Fruit fly (Drosophila melanogaster) whole organism, embryonic: Measurements from ENCODE around the gene tst.

Experiments used
- BEAF-32 ChIP-seq: fragments of 200-800 bp; sonication (Bioruptor generic); optimal IDR thresholded peaks from 3 replicates; lab custom pipeline; 2017; ENCODE audit warnings: missing biosample characterization, missing genetic modification characterization, mild to moderate bottlenecking, moderate library complexity, missing genetic modification reagents
- Blimp-1 ChIP-seq: fragments of 200-800 bp; sonication (Bioruptor generic); optimal IDR thresholded peaks from 3 replicates; lab custom pipeline; 2018; ENCODE audit warnings: missing biosample characterization, missing genetic modification characterization, mild to moderate bottlenecking, moderate library complexity, missing genetic modification reagents
- CG10321 ChIP-seq: fragments of 200-800 bp; sonication (Bioruptor generic); IDR thresholded peaks from 2 replicates; pipeline ENCODE4 v1.3.6; 2022; ENCODE audit warnings: missing biosample characterization, missing genetic modification characterization
- CG10366 ChIP-seq: fragments of 200-800 bp; sonication (Bioruptor generic); IDR thresholded peaks from 2 replicates; pipeline ENCODE4 v1.3.6; 2022; ENCODE audit warnings: missing biosample characterization, missing genetic modification characterization
- CG11504 ChIP-seq: fragments of 200-800 bp; sonication (Bioruptor generic); optimal IDR thresholded peaks from 3 replicates; lab custom pipeline; 2019; ENCODE audit warnings: missing biosample characterization, mild to moderate bottlenecking, missing genetic modification characterization, moderate library complexity
- CG12659 ChIP-seq: fragments of 200-800 bp; sonication (Bioruptor generic); optimal IDR thresholded peaks from 3 replicates; lab custom pipeline; 2017; ENCODE audit warnings: mild to moderate bottlenecking, missing biosample characterization, missing genetic modification reagents, missing genetic modification characterization
- CG13894 ChIP-seq: fragments of 200-800 bp; sonication (Bioruptor generic); optimal IDR thresholded peaks from 3 replicates; lab custom pipeline; 2018; ENCODE audit warnings: missing biosample characterization, mild to moderate bottlenecking, missing genetic modification characterization, moderate library complexity
- CG14441 ChIP-seq: fragments of 200-800 bp; sonication (Bioruptor generic); IDR thresholded peaks from 2 replicates; pipeline ENCODE4 v1.3.6; 2022; ENCODE audit warnings: missing biosample characterization, missing genetic modification characterization
- CG14710 ChIP-seq: fragments of 200-800 bp; sonication (Bioruptor generic); optimal IDR thresholded peaks from 3 replicates; lab custom pipeline; 2019; ENCODE audit warnings: missing biosample characterization, mild to moderate bottlenecking, missing genetic modification characterization, moderate library complexity
- CG15601 ChIP-seq: fragments of 200-800 bp; sonication (Bioruptor generic); optimal IDR thresholded peaks from 3 replicates; lab custom pipeline; 2019; ENCODE audit warnings: missing biosample characterization, mild to moderate bottlenecking, missing genetic modification characterization, moderate library complexity
- CG18262 ChIP-seq: fragments of 200-800 bp; optimal IDR thresholded peaks from 3 replicates; lab custom pipeline; 2019; ENCODE audit warnings: missing biosample characterization, mild to moderate bottlenecking, missing genetic modification characterization, moderate library complexity
- CG32532 ChIP-seq: fragments of 200-800 bp; sonication (Bioruptor generic); IDR thresholded peaks from 2 replicates; pipeline ENCODE4 v1.3.6; 2022; ENCODE audit warnings: missing biosample characterization, missing genetic modification characterization
- CG32772 ChIP-seq: fragments of 200-800 bp; sonication (Bioruptor generic); IDR thresholded peaks from 2 replicates; pipeline ENCODE4 v1.3.6; 2022; ENCODE audit warnings: missing biosample characterization, missing genetic modification characterization
- CG33213 ChIP-seq: fragments of 200-800 bp; sonication (Bioruptor generic); optimal IDR thresholded peaks from 3 replicates; lab custom pipeline; 2016; ENCODE audit warnings: missing biosample characterization, missing genetic modification characterization
- CG3407 ChIP-seq: fragments of 200-800 bp; sonication (Bioruptor generic); optimal IDR thresholded peaks from 2 replicates; lab custom pipeline; 2018; ENCODE audit warnings: missing biosample characterization, mild to moderate bottlenecking, missing genetic modification characterization
- CG7556 ChIP-seq: fragments of 200-800 bp; sonication (Bioruptor generic); optimal IDR thresholded peaks from 2 replicates; lab custom pipeline; 2017; ENCODE audit warnings: missing biosample characterization, mild to moderate bottlenecking, missing genetic modification characterization
- CG8290 ChIP-seq, 3 experiments: fragments of 200-800 bp; sonication (Bioruptor generic); optimal IDR thresholded peaks; 2 replicates each; lab custom pipeline; 2016 to 2019; ENCODE audit warnings: missing biosample characterization in 3 of 3, missing genetic modification characterization in 3 of 3, mild to moderate bottlenecking in 2 of 3, moderate library complexity in 1 of 3
- CG8924 ChIP-seq: fragments of 200-800 bp; optimal IDR thresholded peaks from 3 replicates; lab custom pipeline; 2019; ENCODE audit warnings: missing biosample characterization, mild to moderate bottlenecking, missing genetic modification characterization, moderate library complexity
- CG9932 ChIP-seq: fragments of 200-800 bp; sonication (Bioruptor generic); IDR thresholded peaks from 2 replicates; pipeline ENCODE4 v1.3.6; 2022; ENCODE audit warnings: missing biosample characterization, missing genetic modification characterization
- CoRest ChIP-seq: fragments of 200-800 bp; sonication (Bioruptor generic); optimal IDR thresholded peaks from 3 replicates; lab custom pipeline; 2018; ENCODE audit warnings: missing biosample characterization, mild to moderate bottlenecking, missing genetic modification characterization, moderate library complexity
- Dbx ChIP-seq: fragments of 200-800 bp; sonication (Bioruptor generic); IDR thresholded peaks from 3 replicates; pipeline ENCODE4 v1.3.6; 2022; ENCODE audit warnings: missing biosample characterization, missing genetic modification characterization
- Drgx ChIP-seq: fragments of 200-800 bp; sonication (Bioruptor generic); IDR thresholded peaks from 2 replicates; pipeline ENCODE4 v1.3.6; 2022; ENCODE audit warnings: missing biosample characterization, missing genetic modification characterization
- Ets97D ChIP-seq: fragments of 200-800 bp; sonication (Bioruptor generic); optimal IDR thresholded peaks from 3 replicates; lab custom pipeline; 2016; ENCODE audit warnings: missing biosample characterization, missing genetic modification characterization
- Fer1 ChIP-seq: fragments of 200-800 bp; sonication (Bioruptor generic); optimal IDR thresholded peaks from 2 replicates; lab custom pipeline; 2017; ENCODE audit warnings: missing biosample characterization, mild to moderate bottlenecking, missing genetic modification characterization
- HLH54F ChIP-seq: fragments of 200-800 bp; sonication (Bioruptor generic); optimal IDR thresholded peaks from 3 replicates; lab custom pipeline; 2016; ENCODE audit warnings: missing biosample characterization, missing genetic modification characterization
- Hr78 ChIP-seq, 2 experiments: fragments of 200-800 bp in 1 of 2; fragments of >200 bp in 1 of 2; sonication (Bioruptor generic) in 1 of 2; optimal IDR thresholded peaks; 2 replicates each; lab custom pipeline; 2017 to 2019; ENCODE audit warnings: missing biosample characterization in 2 of 2, missing genetic modification characterization in 2 of 2, mild to moderate bottlenecking in 1 of 2, moderate library complexity in 1 of 2
- Lhr ChIP-seq: fragments of 200-800 bp; sonication (Bioruptor generic); optimal IDR thresholded peaks from 3 replicates; lab custom pipeline; 2017; ENCODE audit warnings: mild to moderate bottlenecking, missing biosample characterization, missing genetic modification reagents, missing genetic modification characterization
- Meics ChIP-seq: fragments of 200-800 bp; sonication (Bioruptor generic); optimal IDR thresholded peaks from 2 replicates; lab custom pipeline; 2017; ENCODE audit warnings: missing biosample characterization, mild to moderate bottlenecking, missing genetic modification characterization
- PHDP ChIP-seq: fragments of 200-800 bp; sonication (Bioruptor generic); optimal IDR thresholded peaks from 3 replicates; lab custom pipeline; 2018; ENCODE audit warnings: missing biosample characterization, mild to moderate bottlenecking, missing genetic modification characterization, moderate library complexity
- Pdp1 ChIP-seq, 2 experiments: fragments of 200-800 bp; sonication (Bioruptor generic); optimal IDR thresholded peaks; 3 replicates each; lab custom pipeline; 2016; ENCODE audit warnings: missing biosample characterization in 2 of 2, missing genetic modification characterization in 2 of 2, mild to moderate bottlenecking in 1 of 2, moderate library complexity in 1 of 2
- Ptx1 ChIP-seq: fragments of 200-800 bp; sonication (Bioruptor generic); IDR thresholded peaks from 2 replicates; pipeline ENCODE4 v1.3.6; 2022; ENCODE audit warnings: missing biosample characterization, missing genetic modification characterization
- Stat92E ChIP-seq, 3 experiments: fragments of >200 bp in 2 of 3; fragments of 200-800 bp in 1 of 3; sonication (Bioruptor generic) in 1 of 3; optimal IDR thresholded peaks; 2 replicates each; lab custom pipeline; 2017 to 2019; ENCODE audit warnings: missing biosample characterization in 3 of 3, missing genetic modification characterization in 3 of 3, mild to moderate bottlenecking in 1 of 3, moderate library complexity in 1 of 3
- Xrp1 ChIP-seq: fragments of 200-800 bp; sonication (Bioruptor generic); IDR thresholded peaks from 2 replicates; pipeline ENCODE4 v1.3.6; 2022; ENCODE audit warnings: missing biosample characterization, missing genetic modification characterization
- bbx ChIP-seq: fragments of 200-800 bp; sonication (Bioruptor generic); IDR thresholded peaks from 2 replicates; pipeline ENCODE4 v1.3.6; 2022; ENCODE audit warnings: missing biosample characterization, missing genetic modification characterization; ENCODE audit not compliant: partially characterized antibody
- ftz-f1 ChIP-seq: fragments of 200-800 bp; sonication (Bioruptor generic); optimal IDR thresholded peaks from 2 replicates; lab custom pipeline; 2016; ENCODE audit warnings: missing biosample characterization, missing genetic modification characterization
- gem ChIP-seq: fragments of 200-800 bp; sonication (Bioruptor generic); optimal IDR thresholded peaks from 2 replicates; lab custom pipeline; 2019; ENCODE audit warnings: missing biosample characterization, mild to moderate bottlenecking, missing genetic modification characterization, moderate library complexity
- h ChIP-seq: fragments of >200 bp; optimal IDR thresholded peaks from 2 replicates; lab custom pipeline; 2017
- lilli ChIP-seq: fragments of 200-800 bp; sonication (Bioruptor generic); optimal IDR thresholded peaks from 3 replicates; lab custom pipeline; 2016; ENCODE audit warnings: missing biosample characterization, missing genetic modification characterization
- nmo ChIP-seq: fragments of 200-800 bp; sonication (Bioruptor generic); optimal IDR thresholded peaks from 2 replicates; lab custom pipeline; 2018; ENCODE audit warnings: missing biosample characterization, mild to moderate bottlenecking, missing genetic modification characterization, moderate library complexity
- pros ChIP-seq: fragments of 200-800 bp; sonication (Bioruptor generic); optimal IDR thresholded peaks from 3 replicates; lab custom pipeline; 2019; ENCODE audit warnings: missing biosample characterization, mild to moderate bottlenecking, missing genetic modification characterization, moderate library complexity
- pzg ChIP-seq: fragments of 200-800 bp; sonication (Bioruptor generic); optimal IDR thresholded peaks from 3 replicates; lab custom pipeline; 2018; ENCODE audit warnings: missing biosample characterization, mild to moderate bottlenecking, missing genetic modification characterization, moderate library complexity
- ranshi ChIP-seq: fragments of 200-800 bp; sonication (Bioruptor generic); IDR thresholded peaks from 2 replicates; pipeline ENCODE4 v1.3.6; 2022; ENCODE audit warnings: missing biosample characterization, missing genetic modification characterization
- slbo ChIP-seq: fragments of 200-800 bp; sonication (Bioruptor generic); IDR thresholded peaks from 2 replicates; pipeline ENCODE4 v1.3.6; 2022; ENCODE audit warnings: missing biosample characterization, missing genetic modification characterization
- trem ChIP-seq: fragments of 200-800 bp; optimal IDR thresholded peaks from 3 replicates; lab custom pipeline; 2019; ENCODE audit warnings: missing biosample characterization, mild to moderate bottlenecking, missing genetic modification characterization, moderate library complexity
- unc-4 ChIP-seq: fragments of 200-800 bp; sonication (Bioruptor generic); IDR thresholded peaks from 2 replicates; pipeline ENCODE4 v1.3.6; 2022; ENCODE audit warnings: missing biosample characterization, missing genetic modification characterization; ENCODE audit not compliant: partially characterized antibody
- unpg ChIP-seq: fragments of 200-800 bp; sonication (Bioruptor generic); optimal IDR thresholded peaks from 3 replicates; lab custom pipeline; 2018; ENCODE audit warnings: missing biosample characterization, mild to moderate bottlenecking, missing genetic modification characterization, moderate library complexity
- vvl ChIP-seq: fragments of 200-800 bp; sonication (Bioruptor generic); IDR thresholded peaks from 2 replicates; pipeline ENCODE4 v1.3.6; 2022; ENCODE audit warnings: missing biosample characterization, missing genetic modification characterization
- zen ChIP-seq: fragments of 200-800 bp; sonication (Bioruptor generic); optimal IDR thresholded peaks from 3 replicates; lab custom pipeline; 2018; ENCODE audit warnings: missing biosample characterization, mild to moderate bottlenecking, missing genetic modification characterization, moderate library complexity

Gene tst

dm6 chr3R:23820290-23820689 lies 47.6 kb upstream of the tst start (continued):
- TF ChIP-seq CG13894 (tag; lab: Kevin White, UChicago) (peak; percentile 68), nmo (GFP tag; lab: Kevin White, UChicago) (peak; percentile 74), Ets97D (peak; percentile 73), gem (tag; lab: Kevin White, UChicago) (peak; percentile 64), Drgx (GFP tag; lab: Robert Waterston, UW) (0 out of 2 replicates have a peak, but pooled peaks have one; percentile 8), h (lab: Kevin White, UChicago) (no peak), BEAF-32 (GFP tag; lab: Kevin White, UChicago) (peak; percentile 36), pzg (GFP tag; lab: Kevin White, UChicago) (peak; percentile 86), CG32532 (GFP tag; lab: Robert Waterston, UW) (peak; percentile 63), CG12659 (GFP tag; lab: Kevin White, UChicago) (peak; percentile 81), CG3407 (GFP tag; lab: Kevin White, UChicago) (no peak), Meics (peak; percentile 39), ranshi (GFP tag; lab: Robert Waterston, UW) (peak; percentile 19; the same call in 1 of the 2 replicates), unpg (GFP tag; lab: Kevin White, UChicago) (peak; percentile 39), CG15601 (peak; percentile 45), CG10321 (GFP tag; lab: Robert Waterston, UW) (no peak), CG14710 (tag; lab: Kevin White, UChicago) (peak; percentile 51), Stat92E (GFP tag; optimal IDR thresholded peaks at IDR 0.05; lab: Kevin White, UChicago) (no peak), Hr78 (GFP tag; optimal IDR thresholded peaks at IDR 0.05; lab: Kevin White, UChicago) (no peak), unc-4 (0 out of 2 replicates have a peak, but pooled peaks have one; percentile 34), PHDP (tag; lab: Kevin White, UChicago) (peak; percentile 16), CG33213 (GFP tag; lab: Kevin White, UChicago) (peak; percentile 81), ftz-f1 (peak; percentile 11), bbx (peak; percentile 48; the same call in 1 of the 2 replicates), CG7556 (peak; percentile 10), CG11504 (tag; lab: Kevin White, UChicago) (peak; percentile 50), CG32772 (GFP tag; lab: Robert Waterston, UW) (peak; percentile 49; the same call in 1 of the 2 replicates), Dbx (GFP tag; lab: Robert Waterston, UW) (peak; percentile 78), CoRest (tag; lab: Kevin White, UChicago) (peak; percentile 75), Fer1 (GFP tag; lab: Kevin White, UChicago) (peak; percentile 34), CG18262 (peak; percentile 8), Lhr (GFP tag; lab: Kevin White, UChicago) (peak; percentile 94), CG14441 (GFP tag; lab: Robert Waterston, UW) (0 out of 2 replicates have a peak, but pooled peaks have one; percentile 28), Blimp-1 (GFP tag; lab: Kevin White, UChicago) (peak; percentile 21), lilli (GFP tag; lab: Kevin White, UChicago) (peak; percentile 45), CG8924 (tag; lab: Kevin White, UChicago) (peak; percentile 15), slbo (GFP tag; lab: Robert Waterston, UW) (peak; percentile 51), zen (peak; percentile 27), Ptx1 (GFP tag; lab: Robert Waterston, UW) (0 out of 2 replicates have a peak, but pooled peaks have one; percentile 14), CG10366 (GFP tag; lab: Robert Waterston, UW) (no peak), Pdp1 (GFP tag; optimal IDR thresholded peaks at IDR 0.05; lab: Kevin White, UChicago) (peak in 1 of 2 experiments; percentile 59), trem (tag; lab: Kevin White, UChicago) (peak; percentile 32), HLH54F (GFP tag; lab: Kevin White, UChicago) (no peak), CG8290 (GFP tag; optimal IDR thresholded peaks at IDR 0.05; lab: Kevin White, UChicago) (peak; percentile 28), CG8290 (tag; optimal IDR thresholded peaks at IDR 0.05; lab: Kevin White, UChicago) (peak in 1 of 2 experiments; percentile 55), pros (GFP tag; lab: Kevin White, UChicago) (no peak), CG9932 (peak; percentile 71), Xrp1 (GFP tag; lab: Robert Waterston, UW) (peak; percentile 45; the same call in 1 of the 2 replicates), vvl (GFP tag; lab: Robert Waterston, UW) (peak; percentile 67)
